Worm (Caenorhabditis elegans): ENCODE data around the gene dlat-1.
"Not testable (repeated sequence)": the region's sequence is repeated elsewhere in the genome, so short reads cannot be mapped to it uniquely, and the experiment has no call there.

ce11 chrV:14463087-14463486, 16.0 kb upstream of the dlat-1 start, which contains the start of gene F08H9.3:
- TF ChIP-seq ZK546.5 (tag; optimal IDR thresholded peaks at IDR 0.05); ceh-28 (tag; optimal IDR thresholded peaks at IDR 0.05); vab-7 (GFP tag; IDR thresholded peaks at IDR 0.05): not testable (repeated sequence)
- TF ChIP-seq mes-2 (tag; optimal IDR thresholded peaks at IDR 0.05; ENCODE audit: poor library complexity, severe bottlenecking), result peak; percentile 24
- 0 out of 2 replicates have a peak, but pooled peaks have one; percentile 20 for TF ChIP-seq dmd-9 (GFP tag; IDR thresholded peaks at IDR 0.05)

All from whole organism, L4 larva.